Fruit fly (Drosophila melanogaster) whole organism, embryonic: ENCODE measurements around the gene CG5446.

Source experiments
- ATbp ChIP-seq: fragments of 200-800 bp; sonication (Bioruptor generic); optimal IDR thresholded peaks from 2 replicates; lab custom pipeline; 2017; ENCODE audit warnings: missing biosample characterization, mild to moderate bottlenecking, missing genetic modification characterization, missing genetic modification reagents
- Adf1 ChIP-seq: fragments of 200-800 bp; sonication (Bioruptor generic); IDR thresholded peaks from 2 replicates; pipeline ENCODE4 v1.3.6; 2022; ENCODE audit warnings: missing biosample characterization, missing genetic modification characterization
- Bteb2 ChIP-seq: fragments of 200-800 bp; sonication (Bioruptor generic); optimal IDR thresholded peaks from 2 replicates; lab custom pipeline; 2016; ENCODE audit warnings: missing biosample characterization, missing genetic modification characterization
- C15 ChIP-seq: fragments of 200-800 bp; sonication (Bioruptor generic); IDR thresholded peaks from 3 replicates; pipeline ENCODE4 v1.3.6; 2022; ENCODE audit warnings: missing biosample characterization, missing genetic modification characterization
- CG10321 ChIP-seq: fragments of 200-800 bp; sonication (Bioruptor generic); IDR thresholded peaks from 2 replicates; pipeline ENCODE4 v1.3.6; 2022; ENCODE audit warnings: missing biosample characterization, missing genetic modification characterization
- CG10462 ChIP-seq: fragments of 200-800 bp; sonication (Bioruptor generic); optimal IDR thresholded peaks from 2 replicates; lab custom pipeline; 2016; ENCODE audit warnings: missing biosample characterization, missing genetic modification characterization
- CG11247 ChIP-seq: fragments of 200-800 bp; sonication (Bioruptor generic); IDR thresholded peaks from 2 replicates; pipeline ENCODE4 v1.3.6; 2022; ENCODE audit warnings: missing biosample characterization, missing genetic modification characterization
- CG12942 ChIP-seq: fragments of 200-800 bp; sonication (Bioruptor generic); optimal IDR thresholded peaks from 3 replicates; lab custom pipeline; 2016; ENCODE audit warnings: missing biosample characterization, missing genetic modification characterization
- CG14710 ChIP-seq: fragments of 200-800 bp; sonication (Bioruptor generic); optimal IDR thresholded peaks from 3 replicates; lab custom pipeline; 2019; ENCODE audit warnings: missing biosample characterization, mild to moderate bottlenecking, missing genetic modification characterization, moderate library complexity
- CG16813 ChIP-seq: fragments of 200-800 bp; sonication (Bioruptor generic); IDR thresholded peaks from 3 replicates; pipeline ENCODE4 v1.3.6; 2022; ENCODE audit warnings: missing biosample characterization, missing genetic modification characterization; ENCODE audit not compliant: partially characterized antibody
- CG17186 ChIP-seq: fragments of 200-800 bp; sonication (Bioruptor generic); optimal IDR thresholded peaks from 3 replicates; lab custom pipeline; 2017; ENCODE audit warnings: missing biosample characterization, missing genetic modification reagents, missing genetic modification characterization
- CG17361 ChIP-seq: fragments of 200-800 bp; sonication (Bioruptor generic); IDR thresholded peaks from 3 replicates; pipeline ENCODE4 v1.3.6; 2022; ENCODE audit warnings: missing biosample characterization, missing genetic modification characterization
- CG2116 ChIP-seq: fragments of 200-800 bp; sonication (Bioruptor generic); optimal IDR thresholded peaks from 3 replicates; lab custom pipeline; 2018; ENCODE audit warnings: missing biosample characterization, mild to moderate bottlenecking, missing genetic modification characterization
- CG2129 ChIP-seq: fragments of 200-800 bp; sonication (Bioruptor generic); IDR thresholded peaks from 2 replicates; pipeline ENCODE4 v1.3.6; 2022; ENCODE audit warnings: missing biosample characterization, missing genetic modification characterization; ENCODE audit not compliant: partially characterized antibody
- CG30403 ChIP-seq: fragments of 200-800 bp; sonication (Bioruptor generic); optimal IDR thresholded peaks from 3 replicates; lab custom pipeline; 2016; ENCODE audit warnings: missing biosample characterization, missing genetic modification characterization
- CG32772 ChIP-seq: fragments of 200-800 bp; sonication (Bioruptor generic); IDR thresholded peaks from 2 replicates; pipeline ENCODE4 v1.3.6; 2022; ENCODE audit warnings: missing biosample characterization, missing genetic modification characterization
- CG3407 ChIP-seq: fragments of 200-800 bp; sonication (Bioruptor generic); optimal IDR thresholded peaks from 2 replicates; lab custom pipeline; 2018; ENCODE audit warnings: missing biosample characterization, mild to moderate bottlenecking, missing genetic modification characterization
- CG34376 ChIP-seq: fragments of 200-800 bp; sonication (Bioruptor generic); optimal IDR thresholded peaks from 2 replicates; lab custom pipeline; 2018; ENCODE audit warnings: missing biosample characterization, mild to moderate bottlenecking, missing genetic modification characterization
- CG4707 ChIP-seq: fragments of 200-800 bp; sonication (Bioruptor generic); optimal IDR thresholded peaks from 2 replicates; lab custom pipeline; 2018; ENCODE audit warnings: missing biosample characterization, mild to moderate bottlenecking, missing genetic modification characterization, moderate library complexity
- CG4730 ChIP-seq: fragments of 200-800 bp; sonication (Bioruptor generic); IDR thresholded peaks from 2 replicates; pipeline ENCODE4 v1.3.6; 2022; ENCODE audit warnings: missing biosample characterization, missing genetic modification characterization
- CG7372 ChIP-seq: fragments of 200-800 bp; sonication (Bioruptor generic); IDR thresholded peaks from 2 replicates; pipeline ENCODE4 v1.3.6; 2022; ENCODE audit warnings: missing biosample characterization, missing genetic modification characterization
- CG9609 ChIP-seq: fragments of 200-800 bp; sonication (Bioruptor generic); optimal IDR thresholded peaks from 3 replicates; lab custom pipeline; 2016; ENCODE audit warnings: missing biosample characterization, missing genetic modification characterization
- CG9932 ChIP-seq: fragments of 200-800 bp; sonication (Bioruptor generic); IDR thresholded peaks from 2 replicates; pipeline ENCODE4 v1.3.6; 2022; ENCODE audit warnings: missing biosample characterization, missing genetic modification characterization
- CrebB ChIP-seq: fragments of 200-800 bp; sonication (Bioruptor generic); optimal IDR thresholded peaks from 3 replicates; lab custom pipeline; 2018; ENCODE audit warnings: missing biosample characterization, mild to moderate bottlenecking, missing genetic modification characterization
- ERR ChIP-seq: fragments of 200-800 bp; sonication (Bioruptor generic); optimal IDR thresholded peaks from 2 replicates; lab custom pipeline; 2016; ENCODE audit warnings: missing biosample characterization, missing genetic modification characterization
- HLH4C ChIP-seq: fragments of 200-800 bp; sonication (Bioruptor generic); IDR thresholded peaks from 3 replicates; pipeline ENCODE4 v1.3.6; 2022; ENCODE audit warnings: missing biosample characterization, missing genetic modification characterization; ENCODE audit not compliant: partially characterized antibody
- Kr ChIP-seq: fragments of 200-800 bp; sonication (Bioruptor generic); optimal IDR thresholded peaks from 2 replicates; lab custom pipeline; 2017; ENCODE audit warnings: missing biosample characterization, mild to moderate bottlenecking, missing genetic modification characterization
- Mrtf ChIP-seq: fragments of 200-800 bp; sonication (Bioruptor generic); IDR thresholded peaks from 3 replicates; pipeline ENCODE4 v1.3.6; 2022; ENCODE audit warnings: missing biosample characterization, missing genetic modification characterization
- NC2β ChIP-seq: fragments of 200-800 bp; sonication (Bioruptor generic); optimal IDR thresholded peaks from 2 replicates; lab custom pipeline; 2016; ENCODE audit warnings: missing biosample characterization, missing genetic modification characterization
- Xrp1 ChIP-seq: fragments of 200-800 bp; sonication (Bioruptor generic); IDR thresholded peaks from 2 replicates; pipeline ENCODE4 v1.3.6; 2022; ENCODE audit warnings: missing biosample characterization, missing genetic modification characterization
- ac ChIP-seq: fragments of 200-800 bp; sonication (Bioruptor generic); optimal IDR thresholded peaks from 3 replicates; lab custom pipeline; 2017; ENCODE audit warnings: missing biosample characterization, mild to moderate bottlenecking, missing genetic modification characterization
- cad ChIP-seq: fragments of >200 bp; optimal IDR thresholded peaks from 2 replicates; lab custom pipeline; 2017; ENCODE audit warnings: missing biosample characterization, missing genetic modification characterization
- cg ChIP-seq: fragments of 200-800 bp; sonication (Bioruptor generic); optimal IDR thresholded peaks from 3 replicates; lab custom pipeline; 2019; ENCODE audit warnings: missing biosample characterization, mild to moderate bottlenecking, missing genetic modification characterization, moderate library complexity
- danr ChIP-seq: fragments of 200-800 bp; sonication (Bioruptor generic); IDR thresholded peaks from 2 replicates; pipeline ENCODE4 v1.3.6; 2022; ENCODE audit warnings: missing biosample characterization, missing genetic modification characterization
- dimm ChIP-seq: fragments of 200-800 bp; sonication (Bioruptor generic); IDR thresholded peaks from 2 replicates; pipeline ENCODE4 v1.3.6; 2022; ENCODE audit warnings: missing biosample characterization, missing genetic modification characterization
- disco-r ChIP-seq: fragments of 200-800 bp; sonication (Bioruptor generic); optimal IDR thresholded peaks from 2 replicates; lab custom pipeline; 2016; ENCODE audit warnings: missing biosample characterization, missing genetic modification characterization
- esg ChIP-seq: fragments of 200-800 bp; sonication (Bioruptor generic); conservative IDR thresholded peaks from 2 replicates; pipeline ENCODE4 v1.3.6; 2022; ENCODE audit warnings: missing biosample characterization, missing genetic modification characterization
- ewg ChIP-seq: fragments of 200-800 bp; sonication (Bioruptor generic); optimal IDR thresholded peaks from 3 replicates; lab custom pipeline; 2017; ENCODE audit warnings: mild to moderate bottlenecking, missing biosample characterization, missing genetic modification reagents, missing genetic modification characterization
- exex ChIP-seq: fragments of 200-800 bp; sonication (Bioruptor generic); optimal IDR thresholded peaks from 4 replicates; lab custom pipeline; 2018; ENCODE audit warnings: missing biosample characterization, mild to moderate bottlenecking, missing genetic modification characterization, moderate library complexity
- fru ChIP-seq: fragments of >200 bp; optimal IDR thresholded peaks from 2 replicates; lab custom pipeline; 2017
- ind ChIP-seq: fragments of 200-800 bp; sonication (Bioruptor generic); optimal IDR thresholded peaks from 3 replicates; lab custom pipeline; 2016; ENCODE audit warnings: missing biosample characterization, missing genetic modification characterization
- jing ChIP-seq: fragments of 200-800 bp; sonication (Bioruptor generic); optimal IDR thresholded peaks from 2 replicates; lab custom pipeline; 2018; ENCODE audit warnings: missing biosample characterization, mild to moderate bottlenecking, missing genetic modification characterization
- kah ChIP-seq: fragments of 200-800 bp; sonication (Bioruptor generic); optimal IDR thresholded peaks from 2 replicates; lab custom pipeline; 2018; ENCODE audit warnings: missing biosample characterization, mild to moderate bottlenecking, missing genetic modification characterization
- lov ChIP-seq, 2 experiments: fragments of 200-800 bp in 1 of 2; fragments of >200 bp in 1 of 2; sonication (Bioruptor generic) in 1 of 2; IDR thresholded peaks in 1 of 2; optimal IDR thresholded peaks in 1 of 2; 2 replicates in 1 of 2; 3 replicates in 1 of 2; pipeline versions ENCODE4 v1.3.6 to Lab custom; 2017 to 2022; ENCODE audit warnings: missing biosample characterization in 1 of 2, missing genetic modification characterization in 1 of 2
- luna ChIP-seq: fragments of 200-800 bp; sonication (Bioruptor generic); optimal IDR thresholded peaks from 2 replicates; lab custom pipeline; 2016; ENCODE audit warnings: missing biosample characterization, missing genetic modification characterization
- maf-S ChIP-seq: fragments of 200-800 bp; sonication (Bioruptor generic); optimal IDR thresholded peaks from 2 replicates; lab custom pipeline; 2016; ENCODE audit warnings: missing biosample characterization, missing genetic modification characterization
- oc ChIP-seq: fragments of 200-800 bp; sonication (Bioruptor generic); optimal IDR thresholded peaks from 2 replicates; lab custom pipeline; 2018; ENCODE audit warnings: missing biosample characterization, mild to moderate bottlenecking, missing genetic modification characterization, moderate library complexity
- seq ChIP-seq: fragments of 200-800 bp; sonication (Bioruptor generic); IDR thresholded peaks from 2 replicates; pipeline ENCODE4 v1.3.6; 2022; ENCODE audit warnings: missing biosample characterization, missing genetic modification characterization
- tgo ChIP-seq: fragments of 200-800 bp; sonication (Bioruptor generic); IDR thresholded peaks from 3 replicates; pipeline ENCODE4 v1.3.6; 2022; ENCODE audit warnings: missing biosample characterization, missing genetic modification characterization
- tll ChIP-seq, 2 experiments: fragments of 200-800 bp in 1 of 2; fragments of >200 bp in 1 of 2; sonication (Bioruptor generic) in 1 of 2; optimal IDR thresholded peaks; 2 replicates each; lab custom pipeline; 2017 to 2019; ENCODE audit warnings: missing biosample characterization in 2 of 2, missing genetic modification characterization in 2 of 2, mild to moderate bottlenecking in 1 of 2, moderate library complexity in 1 of 2
- trh ChIP-seq: fragments of 200-800 bp; sonication (Bioruptor generic); optimal IDR thresholded peaks from 2 replicates; lab custom pipeline; 2016; ENCODE audit warnings: missing biosample characterization, missing genetic modification characterization
- zen2 ChIP-seq: fragments of 200-800 bp; sonication (Bioruptor generic); IDR thresholded peaks from 3 replicates; pipeline ENCODE4 v1.3.6; 2022; ENCODE audit warnings: missing biosample characterization, missing genetic modification characterization; ENCODE audit not compliant: partially characterized antibody

The CG5446 gene

DNA sequence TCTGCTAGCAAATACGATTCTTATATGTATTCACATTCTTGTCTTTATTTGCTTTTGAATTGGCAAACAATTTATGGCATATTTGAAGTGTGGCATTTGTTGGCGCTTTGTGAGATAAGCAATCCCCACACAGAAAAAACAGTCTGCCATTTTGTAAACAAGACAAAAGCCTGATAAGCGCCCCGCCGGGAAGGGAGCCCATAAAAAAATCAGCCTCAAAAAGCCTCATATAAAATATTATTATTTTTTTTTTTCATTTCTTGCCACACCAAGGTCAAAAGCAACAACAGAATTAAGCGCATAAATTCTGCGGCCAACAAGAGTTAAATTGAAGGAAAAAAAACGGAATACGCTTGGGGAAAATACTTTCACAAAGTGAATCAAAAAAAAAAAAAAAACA lies 47.8 kb upstream of the CG5446 start (continued):
- TF ChIP-seq cg (GFP tag; lab: Kevin White, UChicago) = no peak
- TF ChIP-seq CG17186 (GFP tag; lab: Kevin White, UChicago) = no peak
- TF ChIP-seq CG2116 = no peak
- TF ChIP-seq esg (GFP tag; lab: Robert Waterston, UW) = no peak
- no peak for TF ChIP-seq Adf1 (GFP tag; lab: Robert Waterston, UW)
- no peak for TF ChIP-seq disco-r
- TF ChIP-seq danr (GFP tag; lab: Robert Waterston, UW) = no peak
- TF ChIP-seq Kr (GFP tag; lab: Kevin White, UChicago) = no peak
- no peak for TF ChIP-seq jing (GFP tag; lab: Kevin White, UChicago)
- no peak for TF ChIP-seq zen2 (GFP tag; lab: Robert Waterston, UW)
- TF ChIP-seq CG10462 (GFP tag; lab: Kevin White, UChicago) = no peak
- no peak for TF ChIP-seq NC2β
- TF ChIP-seq ewg = no peak
- no peak for TF ChIP-seq maf-S (GFP tag; lab: Kevin White, UChicago)
- no peak for TF ChIP-seq CG12942
- peak; percentile 26 for TF ChIP-seq CG4707 (GFP tag; lab: Kevin White, UChicago)
- TF ChIP-seq ind (GFP tag; lab: Kevin White, UChicago) = no peak
- no peak for TF ChIP-seq dimm (GFP tag; lab: Robert Waterston, UW)
- TF ChIP-seq kah (GFP tag; lab: Kevin White, UChicago) = no peak
- no peak for TF ChIP-seq CG14710 (tag; lab: Kevin White, UChicago)
- no peak for TF ChIP-seq oc (tag; lab: Kevin White, UChicago)
- no peak for TF ChIP-seq CG10321
- TF ChIP-seq CG7372 (GFP tag; lab: Robert Waterston, UW) = no peak
- TF ChIP-seq CG9609 (GFP tag; lab: Kevin White, UChicago) = no peak
- TF ChIP-seq fru (lab: Kevin White, UChicago) = no peak
- no peak for TF ChIP-seq ac (GFP tag; lab: Kevin White, UChicago)
- no peak for TF ChIP-seq CG2129 (GFP tag; lab: Robert Waterston, UW)
- peak; percentile 39 for TF ChIP-seq CrebB (tag; lab: Kevin White, UChicago)
- TF ChIP-seq CG30403 (GFP tag; lab: Kevin White, UChicago) = no peak
- TF ChIP-seq tgo (GFP tag; lab: Robert Waterston, UW) = no peak
- TF ChIP-seq CG3407 (GFP tag; lab: Kevin White, UChicago) = peak; percentile 11
- TF ChIP-seq exex (tag; lab: Kevin White, UChicago) = peak; percentile 79
- no peak for TF ChIP-seq Mrtf
- TF ChIP-seq HLH4C = no peak
- no peak for TF ChIP-seq CG17361 (GFP tag; lab: Robert Waterston, UW)
- TF ChIP-seq ATbp (GFP tag; lab: Kevin White, UChicago) = peak; percentile 39
- TF ChIP-seq cad (GFP tag; lab: Kevin White, UChicago) = no peak
- peak; percentile 73 for TF ChIP-seq CG34376
- TF ChIP-seq lov (optimal IDR thresholded peaks at IDR 0.05; lab: Kevin White, UChicago) = no peak
- TF ChIP-seq lov (GFP tag; IDR thresholded peaks at IDR 0.05; lab: Robert Waterston, UW) = no peak
- TF ChIP-seq Xrp1 (GFP tag; lab: Robert Waterston, UW) = 0 out of 2 replicates have a peak, but pooled peaks have one; percentile 21
- TF ChIP-seq tll (GFP tag; optimal IDR thresholded peaks at IDR 0.05; lab: Kevin White, UChicago) = no peak
- TF ChIP-seq Bteb2 (GFP tag; lab: Kevin White, UChicago) = no peak
- no peak for TF ChIP-seq luna (GFP tag; lab: Kevin White, UChicago)
- TF ChIP-seq CG9932 (GFP tag; lab: Robert Waterston, UW) = no peak
- no peak for TF ChIP-seq CG11247 (GFP tag; lab: Robert Waterston, UW)
- no peak for TF ChIP-seq CG16813 (GFP tag; lab: Robert Waterston, UW)
- TF ChIP-seq CG4730 (GFP tag; lab: Robert Waterston, UW) = no peak
- TF ChIP-seq C15 (GFP tag; lab: Robert Waterston, UW) = no peak
- TF ChIP-seq trh (GFP tag; lab: Kevin White, UChicago) = no peak
- TF ChIP-seq ERR = no peak
- TF ChIP-seq CG32772 (GFP tag; lab: Robert Waterston, UW) = no peak
- no peak; the same call in 1 of the 2 replicates for TF ChIP-seq seq (GFP tag; lab: Robert Waterston, UW)
